Fruit fly (Drosophila melanogaster) whole organism, adult: ENCODE measurements around the gene CG32425.

Source experiments
- CG11617 ChIP-seq: fragments of 200-800 bp; sonication (Bioruptor generic); optimal IDR thresholded peaks from 2 replicates; lab custom pipeline; 2017; ENCODE audit warnings: mild to moderate bottlenecking, missing biosample characterization, missing genetic modification reagents, missing genetic modification characterization
- CG12768 ChIP-seq: fragments of 200-800 bp; sonication (Bioruptor generic); optimal IDR thresholded peaks from 2 replicates; lab custom pipeline; 2017; ENCODE audit warnings: missing biosample characterization, missing genetic modification characterization, mild to moderate bottlenecking, moderate library complexity, missing genetic modification reagents
- CG14711 ChIP-seq: fragments of 200-800 bp; sonication (Bioruptor generic); optimal IDR thresholded peaks from 2 replicates; lab custom pipeline; 2018; ENCODE audit warnings: missing biosample characterization, mild to moderate bottlenecking, missing genetic modification characterization, moderate library complexity
- CG1620 ChIP-seq: fragments of 200-800 bp; sonication (Bioruptor generic); optimal IDR thresholded peaks from 2 replicates; lab custom pipeline; 2016; ENCODE audit warnings: missing biosample characterization, missing genetic modification characterization
- CG33017 ChIP-seq: fragments of 200-800 bp; sonication (Bioruptor generic); optimal IDR thresholded peaks from 2 replicates; lab custom pipeline; 2018; ENCODE audit warnings: missing biosample characterization, mild to moderate bottlenecking, missing genetic modification characterization, moderate library complexity
- CG5204 ChIP-seq: fragments of 200-800 bp; sonication (Bioruptor generic); optimal IDR thresholded peaks from 2 replicates; lab custom pipeline; 2016; ENCODE audit warnings: missing biosample characterization, missing genetic modification characterization
- CG7045 ChIP-seq: fragments of 200-800 bp; sonication (Bioruptor generic); optimal IDR thresholded peaks from 2 replicates; lab custom pipeline; 2017; ENCODE audit warnings: missing biosample characterization, mild to moderate bottlenecking, missing genetic modification characterization
- CG7101 ChIP-seq: fragments of 200-800 bp; sonication (Bioruptor generic); optimal IDR thresholded peaks from 2 replicates; lab custom pipeline; 2018; ENCODE audit warnings: missing biosample characterization, mild to moderate bottlenecking, missing genetic modification characterization, moderate library complexity
- Clk ChIP-seq: fragments of 200-800 bp; sonication (Bioruptor generic); optimal IDR thresholded peaks from 2 replicates; lab custom pipeline; 2017; ENCODE audit warnings: missing biosample characterization, missing genetic modification characterization
- Crg-1 ChIP-seq: fragments of 200-800 bp; sonication (Bioruptor generic); optimal IDR thresholded peaks from 2 replicates; lab custom pipeline; 2016; ENCODE audit warnings: missing biosample characterization, missing genetic modification characterization
- Hr96 ChIP-seq: fragments of 200-800 bp; sonication (Bioruptor generic); optimal IDR thresholded peaks from 2 replicates; lab custom pipeline; 2016; ENCODE audit warnings: missing biosample characterization, missing genetic modification characterization
- Mnt ChIP-seq: fragments of 200-800 bp; sonication (Bioruptor generic); optimal IDR thresholded peaks from 2 replicates; lab custom pipeline; 2016; ENCODE audit warnings: missing biosample characterization, mild to moderate bottlenecking, missing genetic modification characterization
- bab1 ChIP-seq: fragments of 200-800 bp; sonication (Bioruptor generic); optimal IDR thresholded peaks from 3 replicates; lab custom pipeline; 2019; ENCODE audit warnings: missing biosample characterization, mild to moderate bottlenecking, missing genetic modification characterization, moderate library complexity
- cic ChIP-seq: fragments of 200-800 bp; sonication (Bioruptor generic); optimal IDR thresholded peaks from 2 replicates; lab custom pipeline; 2017; ENCODE audit warnings: missing biosample characterization, mild to moderate bottlenecking, missing genetic modification characterization, moderate library complexity
- cnc ChIP-seq, 2 experiments: fragments of >200 bp; optimal IDR thresholded peaks; 2 replicates each; lab custom pipeline; 2017
- kay ChIP-seq: fragments of 200-800 bp; sonication (Bioruptor generic); peaks from one replicate; lab custom pipeline; 2016; ENCODE audit warnings: missing biosample characterization, missing genetic modification characterization, borderline replicate concordance
- ovo ChIP-seq: fragments of 200-800 bp; sonication (Bioruptor generic); optimal IDR thresholded peaks from 2 replicates; lab custom pipeline; 2016; ENCODE audit warnings: missing biosample characterization, missing genetic modification characterization
- pad ChIP-seq: fragments of 200-800 bp; sonication (Bioruptor generic); optimal IDR thresholded peaks from 3 replicates; lab custom pipeline; 2017; ENCODE audit warnings: missing biosample characterization, missing genetic modification characterization, mild to moderate bottlenecking, moderate library complexity, missing genetic modification reagents
- tj ChIP-seq: fragments of 200-800 bp; sonication (Bioruptor generic); optimal IDR thresholded peaks from 3 replicates; lab custom pipeline; 2017; ENCODE audit warnings: missing biosample characterization, mild to moderate bottlenecking, missing genetic modification characterization, moderate library complexity
- toe ChIP-seq: fragments of 200-800 bp; sonication (Bioruptor generic); optimal IDR thresholded peaks from 2 replicates; lab custom pipeline; 2016; ENCODE audit warnings: missing biosample characterization, missing genetic modification characterization

CG32425 gene

dm6 chr3L:20536919-20537318, 39.8 kb downstream of the CG32425 start:
- peak; percentile 63 for TF ChIP-seq kay (GFP tag; lab: Kevin White, UChicago)
- no peak for TF ChIP-seq cnc (optimal IDR thresholded peaks at IDR 0.05; lab: Kevin White, UChicago)
- no peak for TF ChIP-seq cic (GFP tag; lab: Kevin White, UChicago)
- TF ChIP-seq CG12768, result no peak

- TF ChIP-seq ovo, result no peak
- TF ChIP-seq CG7101 (tag; lab: Kevin White, UChicago), result no peak
- TF ChIP-seq bab1 (GFP tag; lab: Kevin White, UChicago), result no peak
- peak; percentile 56 for TF ChIP-seq cic (GFP tag; lab: Kevin White, UChicago)
- no peak for TF ChIP-seq tj (GFP tag; lab: Kevin White, UChicago)
- TF ChIP-seq Hr96 (GFP tag; lab: Kevin White, UChicago), result no peak
- peak; percentile 78 for TF ChIP-seq kay (GFP tag; lab: Kevin White, UChicago)
- TF ChIP-seq CG12768, result no peak
- peak; percentile 19 for TF ChIP-seq CG5204 (GFP tag; lab: Kevin White, UChicago)
- TF ChIP-seq CG1620 (GFP tag; lab: Kevin White, UChicago), result no peak
Measured at dm6 chr3L:20537655-20538300, 40.7 kb downstream of the CG32425 start.

- TF ChIP-seq CG5204 (GFP tag; lab: Kevin White, UChicago) (no peak), CG7045 (GFP tag; lab: Kevin White, UChicago) (no peak), Crg-1 (GFP tag; lab: Kevin White, UChicago) (no peak), kay (GFP tag; lab: Kevin White, UChicago) (no peak), ovo (no peak), cic (GFP tag; lab: Kevin White, UChicago) (no peak), cnc (optimal IDR thresholded peaks at IDR 0.05; lab: Kevin White, UChicago) (no peak), CG1620 (GFP tag; lab: Kevin White, UChicago) (no peak), pad (GFP tag; lab: Kevin White, UChicago) (no peak), CG11617 (GFP tag; lab: Kevin White, UChicago) (no peak)
Measured at dm6 chr3L:20538458-20538857, 41.3 kb downstream of the CG32425 start.

dm6 chr3L:20539116-20539990, 42.2 kb downstream of the CG32425 start:
- TF ChIP-seq Hr96 (GFP tag; lab: Kevin White, UChicago) (no peak), kay (GFP tag; lab: Kevin White, UChicago) (peak; percentile 72), CG1620 (GFP tag; lab: Kevin White, UChicago) (no peak), Clk (GFP tag; lab: Kevin White, UChicago) (no peak), Crg-1 (GFP tag; lab: Kevin White, UChicago) (no peak), cic (GFP tag; lab: Kevin White, UChicago) (peak; percentile 28), tj (GFP tag; lab: Kevin White, UChicago) (peak; percentile 98), pad (GFP tag; lab: Kevin White, UChicago) (no peak), Mnt (GFP tag; lab: Kevin White, UChicago) (peak; percentile 4)

- TF ChIP-seq CG7101 (tag; lab: Kevin White, UChicago) (peak; percentile 87), Clk (GFP tag; lab: Kevin White, UChicago) (peak; percentile 34), CG11617 (GFP tag; lab: Kevin White, UChicago) (peak; percentile 87), bab1 (GFP tag; lab: Kevin White, UChicago) (peak; percentile 76), CG12768 (peak; percentile 89), CG1620 (GFP tag; lab: Kevin White, UChicago) (peak; percentile 19), CG7045 (GFP tag; lab: Kevin White, UChicago) (peak; percentile 80), cnc (optimal IDR thresholded peaks at IDR 0.05; lab: Kevin White, UChicago) (no peak), CG33017 (tag; lab: Kevin White, UChicago) (peak; percentile 91), tj (GFP tag; lab: Kevin White, UChicago) (peak; percentile 9), CG14711 (peak; percentile 76), toe (peak; percentile 66), Crg-1 (GFP tag; lab: Kevin White, UChicago) (no peak), pad (GFP tag; lab: Kevin White, UChicago) (peak; percentile 47), cic (GFP tag; lab: Kevin White, UChicago) (peak; percentile 85), kay (GFP tag; lab: Kevin White, UChicago) (peak; percentile 84), Hr96 (GFP tag; lab: Kevin White, UChicago) (peak; percentile 65), ovo (no peak), Mnt (GFP tag; lab: Kevin White, UChicago) (peak; percentile 45), CG5204 (GFP tag; lab: Kevin White, UChicago) (peak; percentile 71)
Measured at dm6 chr3L:20540182-20540974, 43.3 kb downstream of the CG32425 start, which contains the start of gene Rcd2. Rcd2 (minus strand) TSS chr3L:20540417.
